Worm (Caenorhabditis elegans) whole organism, L4 larva: ENCODE measurements around the gene F20D6.1.

Experiments
- F44E2.7 ChIP-seq: fragments of 200-800 bp; sonication (Bioruptor generic); IDR thresholded peaks from 2 replicates; pipeline ENCODE4 v2.1.2; 2022; ENCODE audit warnings: missing genetic modification characterization, missing compliant biosample characterization
- T20F7.1 ChIP-seq: fragments of 200-800 bp; sonication (Bioruptor generic); optimal IDR thresholded peaks from 2 replicates; lab custom pipeline; 2018; ENCODE audit warnings: mild to moderate bottlenecking, missing genetic modification characterization, missing compliant biosample characterization
- Y105C5A.15 ChIP-seq: fragments of 200-800 bp; sonication (Bioruptor generic); IDR thresholded peaks from 2 replicates; pipeline ENCODE4 v1.3.6; 2022; ENCODE audit warnings: missing genetic modification characterization, missing compliant biosample characterization
- Y5F2A.4 ChIP-seq: fragments of 200-800 bp; sonication (Bioruptor generic); optimal IDR thresholded peaks from 2 replicates; lab custom pipeline; 2018; ENCODE audit warnings: mild to moderate bottlenecking, missing genetic modification characterization, missing compliant biosample characterization
- ZK546.5 ChIP-seq, 2 experiments: sonication (generic microtip); optimal IDR thresholded peaks; 2 replicates each; lab custom pipeline; 2017; ENCODE audit warnings: missing biosample characterization in 2 of 2, missing genetic modification characterization in 2 of 2
- aha-1 ChIP-seq: fragments of 150-350 bp; peaks from one replicate; lab custom pipeline; 2014; ENCODE audit warnings: missing biosample characterization, missing genetic modification characterization
- aly-2 ChIP-seq: sonication (generic microtip); optimal IDR thresholded peaks from 2 replicates; lab custom pipeline; 2018; ENCODE audit warnings: missing biosample characterization, missing genetic modification characterization
- ama-1 ChIP-seq: fragments of 150-350 bp; optimal IDR thresholded peaks from 2 replicates; lab custom pipeline; 2014; ENCODE audit warnings: inconsistent platforms, mixed read lengths
- arid-1 ChIP-seq: fragments of 200-800 bp; sonication (Bioruptor generic); conservative IDR thresholded peaks from 2 replicates; pipeline ENCODE4 v1.3.6; 2022; ENCODE audit warnings: missing genetic modification reagents, missing genetic modification characterization, missing compliant biosample characterization
- ceh-28 ChIP-seq: fragments of 150-350 bp; optimal IDR thresholded peaks from 2 replicates; lab custom pipeline; 2014; ENCODE audit warnings: missing biosample characterization, missing genetic modification reagents, missing genetic modification characterization
- ceh-44 ChIP-seq: fragments of 200-800 bp; sonication (Bioruptor generic); IDR thresholded peaks from 2 replicates; pipeline ENCODE4 v1.3.6; 2022; ENCODE audit warnings: missing genetic modification reagents, missing genetic modification characterization, missing compliant biosample characterization
- ceh-82 ChIP-seq: sonication (generic microtip); optimal IDR thresholded peaks from 2 replicates; lab custom pipeline; 2017; ENCODE audit warnings: missing biosample characterization, missing genetic modification characterization
- ctbp-1 ChIP-seq: fragments of 200-800 bp; sonication (Bioruptor generic); IDR thresholded peaks from 2 replicates; pipeline ENCODE4 v1.3.6; 2022; ENCODE audit warnings: missing genetic modification reagents, missing genetic modification characterization, missing compliant biosample characterization
- daf-12 ChIP-seq: fragments of 150-350 bp; optimal IDR thresholded peaks from 2 replicates; lab custom pipeline; 2014; ENCODE audit warnings: missing biosample characterization, missing genetic modification reagents, missing genetic modification characterization
- daf-16 ChIP-seq, 3 experiments: sonication (generic microtip); optimal IDR thresholded peaks; 2 replicates each; lab custom pipeline; 2016 to 2017; ENCODE audit warnings: missing genetic modification characterization in 3 of 3, missing genetic modification reagents in 3 of 3, mild to moderate bottlenecking in 2 of 3, missing compliant biosample characterization in 2 of 3, missing biosample characterization in 1 of 3, moderate library complexity in 1 of 3
- daf-8 ChIP-seq: fragments of 200-800 bp; sonication (Bioruptor generic); IDR thresholded peaks from 2 replicates; pipeline ENCODE4 v1.3.6; 2022; ENCODE audit warnings: missing genetic modification characterization, missing compliant biosample characterization
- dmd-6 ChIP-seq: fragments of 200-800 bp; sonication (Bioruptor generic); IDR thresholded peaks from 2 replicates; pipeline ENCODE4 v1.3.6; 2022; ENCODE audit warnings: missing genetic modification reagents, missing genetic modification characterization, missing compliant biosample characterization
- dpl-1 ChIP-seq: fragments of 150-350 bp; optimal IDR thresholded peaks from 2 replicates; lab custom pipeline; 2014; ENCODE audit warnings: missing biosample characterization, missing genetic modification reagents, missing genetic modification characterization
- dve-1 ChIP-seq: sonication (generic microtip); optimal IDR thresholded peaks from 2 replicates; lab custom pipeline; 2017; ENCODE audit warnings: antibody characterized with exemption, mild to moderate bottlenecking, missing genetic modification characterization, missing compliant biosample characterization; ENCODE audit not compliant: insufficient read depth
- egl-27 ChIP-seq: sonication (generic microtip); optimal IDR thresholded peaks from 3 replicates; lab custom pipeline; 2017; ENCODE audit warnings: missing biosample characterization, missing genetic modification reagents, missing genetic modification characterization
- fkh-10 ChIP-seq: fragments of 150-350 bp; optimal IDR thresholded peaks from 2 replicates; lab custom pipeline; 2014; ENCODE audit warnings: missing biosample characterization, missing genetic modification reagents, missing genetic modification characterization
- hif-1 ChIP-seq, 2 experiments: sonication (generic microtip); optimal IDR thresholded peaks; 2 replicates each; lab custom pipeline; 2016 to 2017; ENCODE audit warnings: missing compliant biosample characterization in 2 of 2, missing genetic modification characterization in 2 of 2, missing genetic modification reagents in 2 of 2, missing genotype in 2 of 2, mild to moderate bottlenecking in 1 of 2
- hlh-11 ChIP-seq: fragments of 200-800 bp; sonication (Bioruptor generic); optimal IDR thresholded peaks from 2 replicates; lab custom pipeline; 2018; ENCODE audit warnings: mild to moderate bottlenecking, missing genetic modification characterization, missing compliant biosample characterization
- hmg-1.1 ChIP-seq: fragments of 200-800 bp; sonication (Bioruptor generic); IDR thresholded peaks from 2 replicates; pipeline ENCODE4 v1.3.6; 2022; ENCODE audit warnings: missing genetic modification reagents, missing genetic modification characterization, missing compliant biosample characterization
- lim-7 ChIP-seq: fragments of 200-800 bp; sonication (Bioruptor generic); IDR thresholded peaks from 2 replicates; pipeline ENCODE4 v1.3.6; 2022; ENCODE audit warnings: missing genetic modification characterization, missing compliant biosample characterization
- lin-38 ChIP-seq: fragments of 200-800 bp; sonication (Bioruptor generic); IDR thresholded peaks from 2 replicates; pipeline ENCODE4 v1.3.6; 2022; ENCODE audit warnings: missing genetic modification reagents, missing genetic modification characterization, missing compliant biosample characterization
- madf-9 ChIP-seq: fragments of 200-800 bp; sonication (Bioruptor generic); conservative IDR thresholded peaks from 2 replicates; pipeline ENCODE4 v1.3.6; 2022; ENCODE audit warnings: missing genetic modification reagents, missing genetic modification characterization, missing compliant biosample characterization
- mep-1 ChIP-seq: fragments of 150-350 bp; sonication (generic microtip); optimal IDR thresholded peaks from 3 replicates; lab custom pipeline; 2014; ENCODE audit warnings: missing biosample characterization, missing genetic modification characterization
- mes-2 ChIP-seq: sonication (generic microtip); optimal IDR thresholded peaks from 2 replicates; lab custom pipeline; 2016; ENCODE audit warnings: missing genotype, mild to moderate bottlenecking, missing genetic modification characterization, missing compliant biosample characterization; ENCODE audit not compliant: poor library complexity, severe bottlenecking
- mxl-2 ChIP-seq: fragments of 200-800 bp; sonication (Bioruptor generic); conservative IDR thresholded peaks from 2 replicates; pipeline ENCODE4 v1.3.6; 2022; ENCODE audit warnings: missing genetic modification reagents, missing genetic modification characterization, missing compliant biosample characterization
- mxl-3 ChIP-seq: fragments of 200-800 bp; sonication (Bioruptor generic); optimal IDR thresholded peaks from 2 replicates; lab custom pipeline; 2018; ENCODE audit warnings: mild to moderate bottlenecking, missing genetic modification characterization, missing compliant biosample characterization
- nhr-102 ChIP-seq: sonication (generic microtip); optimal IDR thresholded peaks from 2 replicates; lab custom pipeline; 2016; ENCODE audit warnings: mild to moderate bottlenecking, missing genetic modification characterization, moderate library complexity, missing compliant biosample characterization
- nhr-237 ChIP-seq: sonication (generic microtip); optimal IDR thresholded peaks from 2 replicates; lab custom pipeline; 2017; ENCODE audit warnings: missing biosample characterization, missing genetic modification characterization
- nhr-28 ChIP-seq: fragments of 150-350 bp; optimal IDR thresholded peaks from 2 replicates; lab custom pipeline; 2014; ENCODE audit warnings: missing biosample characterization, missing genetic modification characterization
- nhr-48 ChIP-seq: sonication (generic microtip); optimal IDR thresholded peaks from 2 replicates; lab custom pipeline; 2016; ENCODE audit warnings: mild to moderate bottlenecking, missing genetic modification characterization, missing compliant biosample characterization
- nhr-6 ChIP-seq: fragments of 150-350 bp; optimal IDR thresholded peaks from 2 replicates; lab custom pipeline; 2014; ENCODE audit warnings: missing biosample characterization, missing genetic modification characterization
- pha-4 ChIP-seq, 2 experiments: fragments of 150-350 bp in 1 of 2; fragments of 200-800 bp in 1 of 2; sonication (Bioruptor generic) in 1 of 2; IDR thresholded peaks in 1 of 2; optimal IDR thresholded peaks in 1 of 2; 2 replicates each; pipeline versions ENCODE4 v1.3.6 to Lab custom; 2014 to 2022; ENCODE audit warnings: missing genetic modification characterization in 2 of 2, missing genetic modification reagents in 2 of 2, missing biosample characterization in 1 of 2, missing compliant biosample characterization in 1 of 2
- pqm-1 ChIP-seq: sonication (generic microtip); optimal IDR thresholded peaks from 2 replicates; lab custom pipeline; 2017; ENCODE audit warnings: missing biosample characterization, missing genetic modification characterization
- rbr-2 ChIP-seq: sonication (generic microtip); optimal IDR thresholded peaks from 2 replicates; lab custom pipeline; 2016; ENCODE audit warnings: missing genotype, missing genetic modification characterization, missing compliant biosample characterization
- set-16 ChIP-seq: fragments of 200-800 bp; sonication (Bioruptor generic); IDR thresholded peaks from 2 replicates; pipeline ENCODE4 v1.3.6; 2022; ENCODE audit warnings: missing genetic modification reagents, missing genetic modification characterization, missing compliant biosample characterization
- snpc-4 ChIP-seq: fragments of 150-350 bp; optimal IDR thresholded peaks from 2 replicates; lab custom pipeline; 2014; ENCODE audit warnings: missing biosample characterization, missing genetic modification characterization
- unc-130 ChIP-seq: sonication (generic microtip); optimal IDR thresholded peaks from 2 replicates; lab custom pipeline; 2016; ENCODE audit warnings: missing genetic modification reagents, missing genetic modification characterization, missing compliant biosample characterization
- unc-62 ChIP-seq, 3 experiments: fragments of 150-350 bp in 1 of 3; sonication (generic microtip); optimal IDR thresholded peaks in 2 of 3; peaks in 1 of 3; 1 replicate in 1 of 3; 2 replicates in 2 of 3; lab custom pipeline; 2014 to 2017; ENCODE audit warnings: missing biosample characterization in 3 of 3, missing genetic modification characterization in 3 of 3, missing genetic modification reagents in 3 of 3, missing genotype in 1 of 3
- vab-7 ChIP-seq: fragments of 200-800 bp; sonication (Bioruptor generic); IDR thresholded peaks from 2 replicates; pipeline ENCODE4 v1.3.6; 2022; ENCODE audit warnings: missing genetic modification reagents, missing genetic modification characterization, missing compliant biosample characterization
- zfp-2 ChIP-seq: sonication (generic microtip); optimal IDR thresholded peaks from 2 replicates; lab custom pipeline; 2016; ENCODE audit warnings: mild to moderate bottlenecking, missing genetic modification characterization, missing compliant biosample characterization
- zip-2 ChIP-seq: fragments of 150-350 bp; optimal IDR thresholded peaks from 2 replicates; lab custom pipeline; 2014; ENCODE audit warnings: missing biosample characterization, missing genetic modification characterization

Gene F20D6.1

DNA sequence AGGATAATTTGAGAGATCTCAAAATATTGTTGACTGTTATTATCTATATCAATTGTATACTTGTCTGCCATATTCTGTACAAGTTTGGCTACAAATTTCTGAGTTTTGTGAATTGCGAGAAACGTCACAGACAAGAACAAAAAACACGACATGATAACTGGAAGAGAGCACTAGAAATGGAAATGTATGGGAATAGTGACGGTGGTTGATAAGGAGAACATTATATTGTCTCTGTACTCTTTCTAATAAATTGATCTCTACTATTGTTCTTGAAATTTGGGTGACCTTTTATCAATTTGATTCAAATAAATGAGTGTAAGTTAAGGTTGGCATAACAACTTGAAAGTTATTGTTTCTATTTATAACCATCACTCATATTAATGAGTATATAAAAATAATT lies 22.3 kb downstream of the F20D6.1 start:
- TF ChIP-seq daf-16 (GFP tag; optimal IDR thresholded peaks at IDR 0.05; lab: Kevin White, UChicago) (no peak), daf-16 (tag; optimal IDR thresholded peaks at IDR 0.05; lab: Kevin White, UChicago) (peak; percentile 79), nhr-28 (tag; lab: Kevin White, UChicago) (peak; percentile 68), pqm-1 (tag; lab: Kevin White, UChicago) (peak; percentile 92), ceh-44 (no peak), hlh-11 (tag; lab: Kevin White, UChicago) (peak; percentile 55), mxl-2 (GFP tag; lab: Robert Waterston, UW) (no peak), fkh-10 (GFP tag; lab: Kevin White, UChicago) (no peak), daf-12 (tag; lab: Kevin White, UChicago) (no peak), vab-7 (no peak), egl-27 (tag; lab: Kevin White, UChicago) (no peak), F44E2.7 (GFP tag; lab: Robert Waterston, UW) (no peak), dmd-6 (peak; percentile 59), dve-1 (tag; lab: Kevin White, UChicago) (peak; percentile 51), hmg-1.1 (GFP tag; lab: Robert Waterston, UW) (no peak), hif-1 (tag; optimal IDR thresholded peaks at IDR 0.05; lab: Kevin White, UChicago) (no peak), nhr-48 (peak; percentile 9)

DNA sequence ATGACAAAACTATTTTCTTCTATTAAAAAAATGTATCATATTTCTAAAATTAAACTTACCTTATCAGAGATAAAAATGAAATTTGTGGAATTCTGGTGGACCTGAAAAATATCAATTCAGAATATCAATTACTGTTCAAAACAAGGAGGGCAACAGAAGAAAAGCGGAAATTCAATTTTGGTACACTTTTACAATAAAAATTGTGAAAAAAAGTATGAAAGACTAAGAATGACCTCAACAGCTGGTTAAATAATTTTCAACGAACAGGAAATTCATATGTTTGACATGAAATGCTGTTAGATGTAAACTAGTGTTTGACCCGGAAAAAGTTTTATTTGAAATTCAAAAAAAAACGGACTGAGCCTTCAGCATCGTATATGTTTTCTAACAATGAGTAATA lies 23.3 kb downstream of the F20D6.1 start, which contains the start of gene K07C11.7:
TSS of gene K07C11.7 (minus strand) at position 101 of the 400 bp plus-strand sequence.
- TF ChIP-seq nhr-237 (tag; lab: Kevin White, UChicago), result no peak
- TF ChIP-seq ama-1 (lab: Kevin White, UChicago), result no peak
- no peak for TF ChIP-seq madf-9
- TF ChIP-seq dpl-1, result no peak
- no peak for TF ChIP-seq daf-16 (GFP tag; optimal IDR thresholded peaks at IDR 0.05; lab: Kevin White, UChicago)
- no peak for TF ChIP-seq daf-16 (tag; optimal IDR thresholded peaks at IDR 0.05; lab: Kevin White, UChicago)
- no peak for TF ChIP-seq T20F7.1 (GFP tag; lab: Kevin White, UChicago)
- no peak for TF ChIP-seq aly-2

DNA sequence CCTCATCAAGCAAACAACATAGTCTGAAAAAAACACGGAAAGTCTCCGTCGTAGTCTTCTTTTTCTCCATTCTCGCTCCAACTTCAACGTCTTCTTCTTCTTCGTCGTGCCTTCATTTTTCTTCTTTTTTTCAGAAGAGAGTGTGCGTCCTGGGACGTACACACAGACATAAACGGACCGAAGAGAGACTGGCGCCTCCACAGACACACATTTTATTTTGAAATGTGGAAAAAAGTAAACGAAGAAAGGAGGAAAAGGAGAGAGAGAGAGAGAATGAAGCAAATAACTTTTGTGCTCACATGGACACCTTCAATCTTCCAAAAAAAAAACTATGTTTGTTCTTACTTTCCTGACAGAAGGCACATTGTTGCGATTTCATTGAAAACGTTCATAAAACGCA lies 24.6 kb downstream of the F20D6.1 start:
- TF ChIP-seq nhr-102 (tag; lab: Kevin White, UChicago) (no peak), mes-2 (tag; lab: Kevin White, UChicago) (peak; percentile 32), dmd-6 (no peak), ama-1 (lab: Kevin White, UChicago) (no peak), nhr-6 (no peak), mep-1 (tag; lab: Kevin White, UChicago) (peak; percentile 12), zfp-2 (tag; lab: Kevin White, UChicago) (no peak), zip-2 (tag; lab: Kevin White, UChicago) (no peak), lim-7 (no peak), Y105C5A.15 (GFP tag; lab: Robert Waterston, UW) (no peak), ctbp-1 (GFP tag; lab: Robert Waterston, UW) (no peak), lin-38 (GFP tag; lab: Robert Waterston, UW) (0 out of 2 replicates have a peak, but pooled peaks have one; percentile 7), unc-130 (GFP tag; lab: Kevin White, UChicago) (no peak), snpc-4 (no peak), ceh-82 (tag; lab: Kevin White, UChicago) (no peak), ceh-28 (tag; lab: Kevin White, UChicago) (no peak), nhr-237 (tag; lab: Kevin White, UChicago) (no peak), F44E2.7 (GFP tag; lab: Robert Waterston, UW) (no peak), Y5F2A.4 (GFP tag; lab: Kevin White, UChicago) (no peak), pha-4 (GFP tag; IDR thresholded peaks at IDR 0.05; lab: Robert Waterston, UW) (no peak), pha-4 (tag; optimal IDR thresholded peaks at IDR 0.05; lab: Kevin White, UChicago) (no peak), unc-62 (GFP tag; optimal IDR thresholded peaks at IDR 0.05 in 1 of 2; lab: Kevin White, UChicago) (peak in 1 of 2 experiments; percentile 48), unc-62 (tag; optimal IDR thresholded peaks at IDR 0.05; lab: Kevin White, UChicago) (no peak), egl-27 (tag; lab: Kevin White, UChicago) (no peak), mxl-3 (GFP tag; lab: Kevin White, UChicago) (no peak), set-16 (GFP tag; lab: Robert Waterston, UW) (no peak), dve-1 (tag; lab: Kevin White, UChicago) (no peak), ZK546.5 (tag; optimal IDR thresholded peaks at IDR 0.05; lab: Kevin White, UChicago) (no peak), daf-16 (GFP tag; optimal IDR thresholded peaks at IDR 0.05; lab: Kevin White, UChicago) (no peak), daf-16 (tag; optimal IDR thresholded peaks at IDR 0.05; lab: Kevin White, UChicago) (no peak), aha-1 (tag; lab: Kevin White, UChicago) (peak; percentile 68), arid-1 (GFP tag; lab: Robert Waterston, UW) (no peak), daf-8 (no peak), rbr-2 (tag; lab: Kevin White, UChicago) (peak; percentile 5)
